Fruit fly (Drosophila melanogaster) whole organism, embryonic: Measurements from ENCODE around the gene CG6830.

Experiments
- Atf3 ChIP-seq: fragments of 200-800 bp; sonication (Bioruptor generic); optimal IDR thresholded peaks from 3 replicates; lab custom pipeline; 2016; ENCODE audit warnings: missing biosample characterization, missing genetic modification characterization
- Atf6 ChIP-seq: fragments of 200-800 bp; sonication (Bioruptor generic); IDR thresholded peaks from 2 replicates; pipeline ENCODE4 v1.3.6; 2022; ENCODE audit warnings: missing biosample characterization, missing genetic modification characterization
- Awh ChIP-seq: fragments of 200-800 bp; sonication (Bioruptor generic); IDR thresholded peaks from 2 replicates; pipeline ENCODE4, ENCODE4 v1.3.6; 2022; ENCODE audit warnings: missing biosample characterization, missing genetic modification characterization
- Bdp1 ChIP-seq: fragments of 200-800 bp; sonication (Bioruptor generic); optimal IDR thresholded peaks from 3 replicates; lab custom pipeline; 2016; ENCODE audit warnings: missing biosample characterization, missing genetic modification characterization
- CG10267 ChIP-seq: fragments of 200-800 bp; sonication (Bioruptor generic); optimal IDR thresholded peaks from 2 replicates; lab custom pipeline; 2018; ENCODE audit warnings: missing biosample characterization, mild to moderate bottlenecking, missing genetic modification characterization, moderate library complexity
- CG10959 ChIP-seq: fragments of 200-800 bp; sonication (Bioruptor generic); IDR thresholded peaks from 2 replicates; pipeline ENCODE4 v1.3.6; 2022; ENCODE audit warnings: missing biosample characterization, missing genetic modification characterization
- CG10979 ChIP-seq: fragments of 200-800 bp; sonication (Bioruptor generic); optimal IDR thresholded peaks from 2 replicates; lab custom pipeline; 2018; ENCODE audit warnings: missing biosample characterization, mild to moderate bottlenecking, missing genetic modification characterization, moderate library complexity
- CG11504 ChIP-seq: fragments of 200-800 bp; sonication (Bioruptor generic); optimal IDR thresholded peaks from 3 replicates; lab custom pipeline; 2019; ENCODE audit warnings: missing biosample characterization, mild to moderate bottlenecking, missing genetic modification characterization, moderate library complexity
- CG13775 ChIP-seq: fragments of 200-800 bp; sonication (Bioruptor generic); optimal IDR thresholded peaks from 3 replicates; lab custom pipeline; 2017; ENCODE audit warnings: missing biosample characterization, mild to moderate bottlenecking, missing genetic modification characterization
- CG14667 ChIP-seq: fragments of 200-800 bp; sonication (Bioruptor generic); IDR thresholded peaks from 2 replicates; pipeline ENCODE4 v1.3.6; 2022; ENCODE audit warnings: missing biosample characterization, missing genetic modification characterization
- CG15601 ChIP-seq: fragments of 200-800 bp; sonication (Bioruptor generic); optimal IDR thresholded peaks from 3 replicates; lab custom pipeline; 2019; ENCODE audit warnings: missing biosample characterization, mild to moderate bottlenecking, missing genetic modification characterization, moderate library complexity
- CG16779 ChIP-seq: fragments of 200-800 bp; sonication (Bioruptor generic); IDR thresholded peaks from 2 replicates; pipeline ENCODE4 v1.3.6; 2022; ENCODE audit warnings: missing biosample characterization, missing genetic modification characterization
- CG2129 ChIP-seq: fragments of 200-800 bp; sonication (Bioruptor generic); IDR thresholded peaks from 2 replicates; pipeline ENCODE4 v1.3.6; 2022; ENCODE audit warnings: missing biosample characterization, missing genetic modification characterization; ENCODE audit not compliant: partially characterized antibody
- CG2678 ChIP-seq: fragments of 200-800 bp; sonication (Bioruptor generic); optimal IDR thresholded peaks from 3 replicates; lab custom pipeline; 2019; ENCODE audit warnings: missing biosample characterization, mild to moderate bottlenecking, missing genetic modification characterization, moderate library complexity
- CG3838 ChIP-seq: fragments of 200-800 bp; sonication (Bioruptor generic); optimal IDR thresholded peaks from 3 replicates; lab custom pipeline; 2016; ENCODE audit warnings: missing biosample characterization, missing genetic modification characterization
- CG4424 ChIP-seq: fragments of 200-800 bp; sonication (Bioruptor generic); optimal IDR thresholded peaks from 3 replicates; lab custom pipeline; 2016; ENCODE audit warnings: missing biosample characterization, missing genetic modification characterization
- CG4854 ChIP-seq: fragments of 200-800 bp; sonication (Bioruptor generic); optimal IDR thresholded peaks from 2 replicates; lab custom pipeline; 2016; ENCODE audit warnings: missing biosample characterization, missing genetic modification characterization, inconsistent platforms
- CG6272 ChIP-seq: fragments of 200-800 bp; sonication (Bioruptor generic); IDR thresholded peaks from 2 replicates; pipeline ENCODE4 v1.3.6; 2022; ENCODE audit warnings: missing biosample characterization, missing genetic modification characterization
- CG6854 ChIP-seq: fragments of 200-800 bp; sonication (Bioruptor generic); optimal IDR thresholded peaks from 3 replicates; lab custom pipeline; 2017; ENCODE audit warnings: missing biosample characterization, mild to moderate bottlenecking, missing genetic modification characterization
- CG7745 ChIP-seq: fragments of 200-800 bp; sonication (Bioruptor generic); optimal IDR thresholded peaks from 2 replicates; lab custom pipeline; 2018; ENCODE audit warnings: missing biosample characterization, mild to moderate bottlenecking, missing genetic modification characterization, moderate library complexity
- CG8281 ChIP-seq: fragments of 200-800 bp; sonication (Bioruptor generic); optimal IDR thresholded peaks from 2 replicates; lab custom pipeline; 2018; ENCODE audit warnings: missing biosample characterization, mild to moderate bottlenecking, missing genetic modification characterization, moderate library complexity
- CG8478 ChIP-seq: fragments of >200 bp; optimal IDR thresholded peaks from 2 replicates; lab custom pipeline; 2018
- CG9727 ChIP-seq: fragments of 200-800 bp; sonication (Bioruptor generic); optimal IDR thresholded peaks from 3 replicates; lab custom pipeline; 2017; ENCODE audit warnings: missing biosample characterization, mild to moderate bottlenecking, missing genetic modification characterization
- Dbx ChIP-seq: fragments of 200-800 bp; sonication (Bioruptor generic); IDR thresholded peaks from 3 replicates; pipeline ENCODE4 v1.3.6; 2022; ENCODE audit warnings: missing biosample characterization, missing genetic modification characterization
- Deaf1 ChIP-seq: fragments of 200-800 bp; optimal IDR thresholded peaks from 3 replicates; lab custom pipeline; 2019; ENCODE audit warnings: missing biosample characterization, mild to moderate bottlenecking, missing genetic modification characterization, moderate library complexity
- Dip3 ChIP-seq: fragments of 200-800 bp; sonication (Bioruptor generic); optimal IDR thresholded peaks from 3 replicates; lab custom pipeline; 2016; ENCODE audit warnings: missing biosample characterization, missing genetic modification characterization
- Hmr ChIP-seq: fragments of 200-800 bp; sonication (Bioruptor generic); optimal IDR thresholded peaks from 3 replicates; lab custom pipeline; 2017; ENCODE audit warnings: mild to moderate bottlenecking, missing biosample characterization, missing genetic modification reagents, missing genetic modification characterization
- Hmx ChIP-seq: fragments of 200-800 bp; sonication (Bioruptor generic); optimal IDR thresholded peaks from 2 replicates; lab custom pipeline; 2016; ENCODE audit warnings: missing biosample characterization, missing genetic modification characterization
- Jarid2 ChIP-seq: fragments of 200-800 bp; sonication (Bioruptor generic); optimal IDR thresholded peaks from 3 replicates; lab custom pipeline; 2017; ENCODE audit warnings: mild to moderate bottlenecking, missing biosample characterization, missing genetic modification reagents, missing genetic modification characterization
- Meics ChIP-seq: fragments of 200-800 bp; sonication (Bioruptor generic); optimal IDR thresholded peaks from 2 replicates; lab custom pipeline; 2017; ENCODE audit warnings: missing biosample characterization, mild to moderate bottlenecking, missing genetic modification characterization
- Mrtf ChIP-seq: fragments of 200-800 bp; sonication (Bioruptor generic); IDR thresholded peaks from 3 replicates; pipeline ENCODE4 v1.3.6; 2022; ENCODE audit warnings: missing biosample characterization, missing genetic modification characterization
- NFAT ChIP-seq: fragments of 200-800 bp; sonication (Bioruptor generic); IDR thresholded peaks from 2 replicates; pipeline ENCODE4 v1.3.6; 2022; ENCODE audit warnings: missing biosample characterization, missing genetic modification characterization
- NfI ChIP-seq: fragments of 200-800 bp; sonication (Bioruptor generic); optimal IDR thresholded peaks from 3 replicates; lab custom pipeline; 2018; ENCODE audit warnings: missing biosample characterization, mild to moderate bottlenecking, missing genetic modification characterization, moderate library complexity
- Ravus ChIP-seq: fragments of 200-800 bp; sonication (Bioruptor generic); IDR thresholded peaks from 2 replicates; pipeline ENCODE4 v1.3.6; 2022; ENCODE audit warnings: missing biosample characterization, missing genetic modification characterization
- ase ChIP-seq: fragments of 200-800 bp; sonication (Bioruptor generic); IDR thresholded peaks from 3 replicates; pipeline ENCODE4 v1.3.6; 2022; ENCODE audit warnings: missing biosample characterization, missing genetic modification characterization
- ash1 ChIP-seq: fragments of 200-800 bp; sonication (Bioruptor generic); optimal IDR thresholded peaks from 2 replicates; lab custom pipeline; 2018; ENCODE audit warnings: missing biosample characterization, mild to moderate bottlenecking, missing genetic modification characterization
- bab2 ChIP-seq: fragments of 200-800 bp; sonication (Bioruptor generic); optimal IDR thresholded peaks from 2 replicates; lab custom pipeline; 2016; ENCODE audit warnings: missing biosample characterization, missing genetic modification characterization
- btn ChIP-seq: fragments of 200-800 bp; sonication (Bioruptor generic); optimal IDR thresholded peaks from 2 replicates; lab custom pipeline; 2016; ENCODE audit warnings: missing biosample characterization, missing genetic modification characterization
- dmrt99B ChIP-seq: fragments of 200-800 bp; sonication (Bioruptor generic); optimal IDR thresholded peaks from 2 replicates; lab custom pipeline; 2018; ENCODE audit warnings: missing biosample characterization, mild to moderate bottlenecking, missing genetic modification characterization, moderate library complexity
- dpn ChIP-seq, 2 experiments: fragments of 200-800 bp; sonication (Bioruptor generic); optimal IDR thresholded peaks; 3 replicates each; lab custom pipeline; 2016; ENCODE audit warnings: missing biosample characterization in 2 of 2, missing genetic modification characterization in 2 of 2
- ewg ChIP-seq: fragments of 200-800 bp; sonication (Bioruptor generic); optimal IDR thresholded peaks from 3 replicates; lab custom pipeline; 2017; ENCODE audit warnings: mild to moderate bottlenecking, missing biosample characterization, missing genetic modification reagents, missing genetic modification characterization
- fu2 ChIP-seq: fragments of 200-800 bp; sonication (Bioruptor generic); optimal IDR thresholded peaks from 2 replicates; lab custom pipeline; 2016; ENCODE audit warnings: missing biosample characterization, missing genetic modification characterization
- gem ChIP-seq: fragments of 200-800 bp; sonication (Bioruptor generic); optimal IDR thresholded peaks from 2 replicates; lab custom pipeline; 2019; ENCODE audit warnings: missing biosample characterization, mild to moderate bottlenecking, missing genetic modification characterization, moderate library complexity
- hb ChIP-seq: fragments of 200-800 bp; sonication (Bioruptor generic); IDR thresholded peaks from 3 replicates; pipeline ENCODE4 v1.3.6; 2022; ENCODE audit warnings: missing biosample characterization, missing genetic modification characterization; ENCODE audit not compliant: partially characterized antibody
- kay ChIP-seq: fragments of 200-800 bp; sonication (Bioruptor generic); optimal IDR thresholded peaks from 2 replicates; lab custom pipeline; 2016; ENCODE audit warnings: missing biosample characterization, missing genetic modification characterization
- ken ChIP-seq: fragments of 200-800 bp; sonication (Bioruptor generic); IDR thresholded peaks from 3 replicates; pipeline ENCODE4 v1.3.6; 2022; ENCODE audit warnings: missing biosample characterization, missing genetic modification characterization
- mam ChIP-seq: fragments of 200-800 bp; sonication (Bioruptor generic); optimal IDR thresholded peaks from 3 replicates; lab custom pipeline; 2016; ENCODE audit warnings: missing biosample characterization, missing genetic modification characterization
- mirr ChIP-seq: fragments of 200-800 bp; sonication (Bioruptor generic); optimal IDR thresholded peaks from 3 replicates; lab custom pipeline; 2018; ENCODE audit warnings: missing biosample characterization, mild to moderate bottlenecking, missing genetic modification characterization
- salm ChIP-seq: fragments of 200-800 bp; sonication (Bioruptor generic); optimal IDR thresholded peaks from 2 replicates; lab custom pipeline; 2018; ENCODE audit warnings: missing biosample characterization, mild to moderate bottlenecking, missing genetic modification characterization
- sd ChIP-seq: fragments of 200-800 bp; sonication (Bioruptor generic); optimal IDR thresholded peaks from 3 replicates; lab custom pipeline; 2018; ENCODE audit warnings: missing biosample characterization, mild to moderate bottlenecking, missing genetic modification characterization, moderate library complexity
- sens ChIP-seq: fragments of 200-800 bp; sonication (Bioruptor generic); peaks from one replicate; lab custom pipeline; 2016; ENCODE audit warnings: missing biosample characterization, missing genetic modification characterization
- tin ChIP-seq: fragments of 200-800 bp; sonication (Bioruptor generic); optimal IDR thresholded peaks from 3 replicates; lab custom pipeline; 2016; ENCODE audit warnings: missing biosample characterization, missing genetic modification characterization

Gene CG6830

DNA sequence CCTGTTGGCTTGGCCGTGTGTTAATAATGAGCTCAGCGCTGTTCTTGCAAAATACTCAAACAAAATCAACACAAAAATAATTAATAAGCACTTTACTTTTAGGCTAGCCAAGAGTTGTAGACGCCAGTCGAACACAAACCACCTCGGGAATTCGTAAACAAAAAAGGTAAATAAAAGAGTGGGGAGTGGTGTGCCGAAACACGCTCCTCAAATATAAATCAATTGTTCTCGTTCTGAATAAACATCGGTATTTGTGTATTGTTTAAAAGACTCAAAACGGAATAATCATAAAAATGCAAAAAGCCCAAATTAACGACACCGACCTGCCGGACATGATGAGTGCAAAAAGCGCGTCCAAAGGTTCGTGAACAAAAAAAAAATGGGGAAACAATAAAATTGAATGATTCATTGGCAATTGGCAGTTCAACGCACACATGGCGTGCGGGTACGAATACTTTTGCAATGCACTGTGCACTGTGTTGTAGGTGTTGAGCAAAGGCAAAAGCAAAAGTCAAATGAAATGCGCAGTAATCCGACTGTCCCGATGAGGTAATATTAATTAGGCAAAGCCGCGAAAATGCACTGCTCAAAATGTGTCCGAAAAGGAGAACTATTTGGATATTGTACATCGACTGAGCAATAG is 44.1 kb downstream of the CG6830 start (continued):
- no peak for TF ChIP-seq CG4854 (GFP tag; lab: Kevin White, UChicago)
- peak; percentile 78 for TF ChIP-seq Meics (GFP tag; lab: Kevin White, UChicago)
- no peak for TF ChIP-seq CG9727 (GFP tag; lab: Kevin White, UChicago)
- TF ChIP-seq NfI (GFP tag; lab: Kevin White, UChicago) = no peak
- no peak for TF ChIP-seq CG13775 (GFP tag; lab: Kevin White, UChicago)
- no peak for TF ChIP-seq Dip3 (GFP tag; lab: Kevin White, UChicago)
- TF ChIP-seq CG4424 (GFP tag; lab: Kevin White, UChicago) = no peak
- no peak for TF ChIP-seq CG11504
- no peak for TF ChIP-seq CG3838 (GFP tag; lab: Kevin White, UChicago)
- TF ChIP-seq CG16779 (GFP tag; lab: Robert Waterston, UW) = no peak
- TF ChIP-seq CG7745 (tag; lab: Kevin White, UChicago) = no peak
- TF ChIP-seq sd (tag; lab: Kevin White, UChicago) = peak; percentile 72
- TF ChIP-seq sens (GFP tag; lab: Kevin White, UChicago) = peak; percentile 38
- TF ChIP-seq Atf6 = 0 out of 2 replicates have a peak, but pooled peaks have one; percentile 19
- no peak for TF ChIP-seq Dbx
- TF ChIP-seq CG10267 = no peak
- TF ChIP-seq kay = no peak
- TF ChIP-seq dmrt99B (tag; lab: Kevin White, UChicago) = no peak
- TF ChIP-seq hb (GFP tag; lab: Robert Waterston, UW) = no peak
- TF ChIP-seq CG6854 (GFP tag; lab: Kevin White, UChicago) = no peak
- TF ChIP-seq fu2 (GFP tag; lab: Kevin White, UChicago) = no peak
- TF ChIP-seq Hmx (GFP tag; lab: Kevin White, UChicago) = no peak
- TF ChIP-seq CG8478 (lab: Kevin White, UChicago) = no peak
- TF ChIP-seq CG6272 (GFP tag; lab: Robert Waterston, UW) = no peak
- TF ChIP-seq salm (tag; lab: Kevin White, UChicago) = no peak
- no peak for TF ChIP-seq tin (GFP tag; lab: Kevin White, UChicago)
- no peak for TF ChIP-seq CG10979 (tag; lab: Kevin White, UChicago)
- no peak for TF ChIP-seq CG8281 (tag; lab: Kevin White, UChicago)
- TF ChIP-seq dpn (GFP tag; optimal IDR thresholded peaks at IDR 0.05; lab: Kevin White, UChicago) = no peak
- TF ChIP-seq CG10959 = no peak
- TF ChIP-seq ken (GFP tag; lab: Robert Waterston, UW) = no peak
- no peak for TF ChIP-seq Deaf1 (tag; lab: Kevin White, UChicago)
- no peak for TF ChIP-seq btn (GFP tag; lab: Kevin White, UChicago)
- no peak for TF ChIP-seq Atf3
- peak; percentile 5 for TF ChIP-seq mam (GFP tag; lab: Kevin White, UChicago)
- peak; percentile 63 for TF ChIP-seq mirr
- TF ChIP-seq Bdp1 = no peak
- no peak for TF ChIP-seq NFAT (GFP tag; lab: Robert Waterston, UW)
- TF ChIP-seq CG14667 (GFP tag; lab: Robert Waterston, UW) = no peak
- peak; percentile 35 for TF ChIP-seq CG2678
- TF ChIP-seq Jarid2 (GFP tag; lab: Kevin White, UChicago) = no peak
- no peak for TF ChIP-seq ase (GFP tag; lab: Robert Waterston, UW)
- no peak for TF ChIP-seq Mrtf (GFP tag; lab: Robert Waterston, UW)
- TF ChIP-seq bab2 (GFP tag; lab: Kevin White, UChicago) = no peak
- TF ChIP-seq ash1 = no peak
- no peak for TF ChIP-seq ewg (GFP tag; lab: Kevin White, UChicago)
- no peak for TF ChIP-seq Awh (GFP tag; lab: Robert Waterston, UW)
- TF ChIP-seq CG15601 (tag; lab: Kevin White, UChicago) = no peak
- TF ChIP-seq gem (tag; lab: Kevin White, UChicago) = no peak
- TF ChIP-seq Ravus = no peak
- TF ChIP-seq Hmr (GFP tag; lab: Kevin White, UChicago) = no peak
- TF ChIP-seq CG2129 = no peak
